Worm (Caenorhabditis elegans) whole organism, young adult: ENCODE measurements around the gene Y54G2A.77.
"Not testable (repeated sequence)": the region's sequence is repeated elsewhere in the genome, so short reads cannot be mapped to it uniquely, and the experiment has no call there.

Experiments
- B0035.1 ChIP-seq: sonication (generic microtip); optimal IDR thresholded peaks from 2 replicates; lab custom pipeline; 2016; ENCODE audit warnings: missing genetic modification characterization, mild to moderate bottlenecking, missing compliant biosample characterization, missing genotype, missing genetic modification reagents
- D2030.7 ChIP-seq: fragments of 200-800 bp; sonication (Bioruptor generic); IDR thresholded peaks from 2 replicates; pipeline ENCODE4 v1.3.6; 2022; ENCODE audit warnings: missing genetic modification reagents, missing genetic modification characterization, missing compliant biosample characterization
- F10E7.11 ChIP-seq: sonication (generic microtip); optimal IDR thresholded peaks from 2 replicates; lab custom pipeline; 2017; ENCODE audit warnings: mild to moderate bottlenecking, missing genetic modification characterization, moderate library complexity, missing compliant biosample characterization
- F33H1.4 ChIP-seq: fragments of 200-800 bp; sonication (Bioruptor generic); IDR thresholded peaks from 2 replicates; pipeline ENCODE4 v1.3.6; 2022; ENCODE audit warnings: missing genetic modification reagents, missing genetic modification characterization, missing compliant biosample characterization
- F37B4.10 ChIP-seq: fragments of 200-800 bp; sonication (Bioruptor generic); IDR thresholded peaks from 2 replicates; pipeline ENCODE4 v1.3.6; 2022; ENCODE audit warnings: missing genetic modification characterization, missing compliant biosample characterization
- F55B11.4 ChIP-seq: sonication (generic microtip); optimal IDR thresholded peaks from 2 replicates; lab custom pipeline; 2016; ENCODE audit warnings: missing compliant biosample characterization, missing genetic modification characterization, borderline replicate concordance; ENCODE audit not compliant: insufficient read depth
- K11D2.4 ChIP-seq: fragments of 200-800 bp; sonication (Bioruptor generic); IDR thresholded peaks from 2 replicates; pipeline ENCODE4 v1.3.6; 2022; ENCODE audit warnings: missing genetic modification reagents, missing genetic modification characterization, missing compliant biosample characterization
- K12H6.12 ChIP-seq: fragments of 200-800 bp; sonication (Bioruptor generic); optimal IDR thresholded peaks from 2 replicates; lab custom pipeline; 2018; ENCODE audit warnings: mild to moderate bottlenecking, missing genetic modification characterization, missing compliant biosample characterization
- Y95B8A.8 ChIP-seq: fragments of 200-800 bp; sonication (Bioruptor generic); IDR thresholded peaks from 2 replicates; pipeline ENCODE4 v1.3.6; 2022; ENCODE audit warnings: missing genetic modification reagents, missing genetic modification characterization, missing compliant biosample characterization
- attf-5 ChIP-seq: fragments of 200-800 bp; sonication (Bioruptor generic); optimal IDR thresholded peaks from 2 replicates; lab custom pipeline; 2018; ENCODE audit warnings: mild to moderate bottlenecking, missing genetic modification characterization, missing compliant biosample characterization
- attf-6 ChIP-seq: fragments of 200-800 bp; sonication (Bioruptor generic); IDR thresholded peaks from 2 replicates; pipeline ENCODE4 v1.3.6; 2022; ENCODE audit warnings: missing genetic modification reagents, missing genetic modification characterization, missing compliant biosample characterization
- bed-2 ChIP-seq: fragments of 200-800 bp; sonication (Bioruptor generic); IDR thresholded peaks from 2 replicates; pipeline ENCODE4 v1.3.6; 2022; ENCODE audit warnings: missing genetic modification reagents, missing genetic modification characterization, missing compliant biosample characterization
- cebp-2 ChIP-seq: fragments of 200-800 bp; sonication (Bioruptor generic); IDR thresholded peaks from 2 replicates; pipeline ENCODE4 v1.3.6; 2022; ENCODE audit warnings: missing genetic modification characterization, missing compliant biosample characterization
- ceh-100 ChIP-seq: fragments of 200-800 bp; sonication (Bioruptor generic); IDR thresholded peaks from 2 replicates; pipeline ENCODE4 v1.3.6; 2022; ENCODE audit warnings: missing genetic modification reagents, missing genetic modification characterization, missing compliant biosample characterization
- ceh-27 ChIP-seq: fragments of 200-800 bp; sonication (Bioruptor generic); optimal IDR thresholded peaks from 2 replicates; lab custom pipeline; 2018; ENCODE audit warnings: mild to moderate bottlenecking, missing genetic modification characterization, moderate library complexity, missing compliant biosample characterization
- ceh-40 ChIP-seq: fragments of 200-800 bp; sonication (Bioruptor generic); IDR thresholded peaks from 2 replicates; pipeline ENCODE4 v1.3.6; 2022; ENCODE audit warnings: missing genetic modification characterization, missing compliant biosample characterization
- chd-7 ChIP-seq: sonication (generic microtip); optimal IDR thresholded peaks from 2 replicates; lab custom pipeline; 2016; ENCODE audit warnings: mild to moderate bottlenecking, missing genetic modification characterization, moderate library complexity, missing compliant biosample characterization
- dox-1 ChIP-seq: fragments of 200-800 bp; sonication (Bioruptor generic); IDR thresholded peaks from 2 replicates; pipeline ENCODE4 v1.3.6; 2022; ENCODE audit warnings: missing genetic modification reagents, missing genetic modification characterization, missing compliant biosample characterization
- egl-44 ChIP-seq: fragments of 200-800 bp; sonication (Bioruptor generic); IDR thresholded peaks from 2 replicates; pipeline ENCODE4 v1.3.6; 2022; ENCODE audit warnings: missing genetic modification reagents, missing genetic modification characterization, missing compliant biosample characterization
- egrh-3 ChIP-seq: fragments of 200-800 bp; sonication (Bioruptor generic); IDR thresholded peaks from 2 replicates; pipeline ENCODE4 v1.3.6; 2022; ENCODE audit warnings: missing genetic modification reagents, missing genetic modification characterization, missing compliant biosample characterization
- hmg-1.2 ChIP-seq: fragments of 200-800 bp; sonication (Bioruptor generic); IDR thresholded peaks from 2 replicates; pipeline ENCODE4 v1.3.6; 2022; ENCODE audit warnings: missing genetic modification reagents, missing genetic modification characterization, missing compliant biosample characterization
- hmg-20 ChIP-seq: fragments of 200-800 bp; sonication (Bioruptor generic); IDR thresholded peaks from 2 replicates; pipeline ENCODE4 v1.3.6; 2022; ENCODE audit warnings: missing genetic modification reagents, missing genetic modification characterization, missing compliant biosample characterization
- hrde-1 ChIP-seq: sonication (generic microtip); optimal IDR thresholded peaks from 2 replicates; lab custom pipeline; 2016; ENCODE audit warnings: missing genetic modification characterization, mild to moderate bottlenecking, missing compliant biosample characterization, moderate library complexity, missing genotype, missing genetic modification reagents, borderline replicate concordance
- let-607 ChIP-seq, 2 experiments: fragments of 200-800 bp in 1 of 2; sonication (Bioruptor generic) in 1 of 2; sonication (generic microtip) in 1 of 2; optimal IDR thresholded peaks; 2 replicates each; lab custom pipeline; 2016 to 2018; ENCODE audit warnings: mild to moderate bottlenecking in 2 of 2, missing compliant biosample characterization in 2 of 2, missing genetic modification characterization in 2 of 2, moderate library complexity in 2 of 2, missing genotype in 1 of 2
- lin-35 ChIP-seq, 3 experiments: fragments of 150-350 bp in 2 of 3; sonication (generic microtip) in 1 of 3; optimal IDR thresholded peaks; 2 replicates each; lab custom pipeline; 2014 to 2018; ENCODE audit warnings: missing biosample characterization in 3 of 3, missing genetic modification characterization in 3 of 3, missing genetic modification reagents in 3 of 3
- lin-54 ChIP-seq: fragments of 200-800 bp; sonication (Bioruptor generic); optimal IDR thresholded peaks from 2 replicates; lab custom pipeline; 2018; ENCODE audit warnings: mild to moderate bottlenecking, missing genetic modification characterization, missing compliant biosample characterization
- lir-1 ChIP-seq: fragments of 200-800 bp; sonication (Bioruptor generic); conservative IDR thresholded peaks from 2 replicates; pipeline ENCODE4 v1.3.6; 2022; ENCODE audit warnings: missing genetic modification reagents, missing genetic modification characterization, missing compliant biosample characterization
- lsl-1 ChIP-seq: fragments of 200-800 bp; sonication (Bioruptor generic); optimal IDR thresholded peaks from 2 replicates; lab custom pipeline; 2018; ENCODE audit warnings: mild to moderate bottlenecking, missing genetic modification characterization, moderate library complexity, missing compliant biosample characterization
- lsy-27 ChIP-seq: sonication (generic microtip); optimal IDR thresholded peaks from 2 replicates; lab custom pipeline; 2017; ENCODE audit warnings: missing genetic modification characterization, mild to moderate bottlenecking, missing compliant biosample characterization, antibody characterized with exemption, missing genotype, borderline replicate concordance; ENCODE audit not compliant: insufficient read depth
- madf-3 ChIP-seq: fragments of 200-800 bp; sonication (Bioruptor generic); IDR thresholded peaks from 2 replicates; pipeline ENCODE4 v1.3.6; 2022; ENCODE audit warnings: missing genetic modification reagents, missing genetic modification characterization, missing compliant biosample characterization
- mel-28 ChIP-seq: sonication (generic microtip); optimal IDR thresholded peaks from 2 replicates; lab custom pipeline; 2016; ENCODE audit warnings: borderline replicate concordance, mild to moderate bottlenecking, missing genetic modification characterization, missing compliant biosample characterization
- nfya-1 ChIP-seq: sonication (generic microtip); optimal IDR thresholded peaks from 2 replicates; lab custom pipeline; 2017; ENCODE audit warnings: antibody characterized with exemption, missing compliant biosample characterization, missing genetic modification characterization, borderline replicate concordance; ENCODE audit not compliant: insufficient read depth
- nfyb-1 ChIP-seq: fragments of 200-800 bp; sonication (Bioruptor generic); IDR thresholded peaks from 2 replicates; pipeline ENCODE4 v1.3.6; 2022; ENCODE audit warnings: missing genetic modification reagents, missing genetic modification characterization, missing compliant biosample characterization
- nhr-179 ChIP-seq: sonication (generic microtip); optimal IDR thresholded peaks from 2 replicates; lab custom pipeline; 2016; ENCODE audit warnings: mild to moderate bottlenecking, missing genetic modification characterization, missing compliant biosample characterization
- pbrm-1 ChIP-seq: fragments of 200-800 bp; sonication (Bioruptor generic); IDR thresholded peaks from 2 replicates; pipeline ENCODE4 v1.3.6; 2022; ENCODE audit warnings: missing genetic modification reagents, missing genetic modification characterization, missing compliant biosample characterization
- rcor-1 ChIP-seq: fragments of 200-800 bp; sonication (Bioruptor generic); IDR thresholded peaks from 2 replicates; pipeline ENCODE4 v1.3.6; 2022; ENCODE audit warnings: missing genetic modification reagents, missing genetic modification characterization, missing compliant biosample characterization
- rpc-1 ChIP-seq, 2 experiments: fragments of 150-350 bp in 1 of 2; sonication (generic microtip) in 1 of 2; optimal IDR thresholded peaks; 2 replicates each; lab custom pipeline; 2014 to 2018; ENCODE audit warnings: missing biosample characterization in 1 of 2, missing genetic modification characterization in 1 of 2, missing genetic modification reagents in 1 of 2, missing genotype in 1 of 2
- snpc-4 ChIP-seq, 5 experiments: fragments of 150-350 bp in 1 of 5; sonication (generic microtip) in 4 of 5; optimal IDR thresholded peaks; 2 replicates each; lab custom pipeline; 2014 to 2018; ENCODE audit warnings: missing genetic modification characterization in 5 of 5, missing biosample characterization in 3 of 5, antibody characterized with exemption in 2 of 5, mild to moderate bottlenecking in 2 of 5, missing compliant biosample characterization in 2 of 5, missing genotype in 2 of 5, moderate library complexity in 2 of 5, missing genetic modification reagents in 1 of 5
- tbp1 ChIP-seq: fragments of 200-800 bp; sonication (Bioruptor generic); optimal IDR thresholded peaks from 2 replicates; lab custom pipeline; 2018; ENCODE audit warnings: mild to moderate bottlenecking, missing genetic modification characterization, missing compliant biosample characterization
- unc-130 ChIP-seq: sonication (generic microtip); optimal IDR thresholded peaks from 2 replicates; lab custom pipeline; 2016; ENCODE audit warnings: missing genetic modification reagents, missing genetic modification characterization, missing compliant biosample characterization
- unc-62 ChIP-seq: fragments of 150-350 bp; optimal IDR thresholded peaks from 2 replicates; lab custom pipeline; 2014; ENCODE audit warnings: missing biosample characterization, missing genetic modification reagents, missing genetic modification characterization
- ztf-22 ChIP-seq: fragments of 200-800 bp; sonication (Bioruptor generic); optimal IDR thresholded peaks from 2 replicates; lab custom pipeline; 2018; ENCODE audit warnings: mild to moderate bottlenecking, missing genetic modification characterization, moderate library complexity, missing compliant biosample characterization
- ztf-25 ChIP-seq: fragments of 200-800 bp; sonication (Bioruptor generic); IDR thresholded peaks from 2 replicates; pipeline ENCODE4 v1.3.6; 2022; ENCODE audit warnings: missing genetic modification reagents, missing genetic modification characterization, missing compliant biosample characterization
- ztf-28 ChIP-seq: fragments of 200-800 bp; sonication (Bioruptor generic); IDR thresholded peaks from 2 replicates; pipeline ENCODE4 v1.3.6; 2022; ENCODE audit warnings: missing genetic modification reagents, missing genetic modification characterization, missing compliant biosample characterization

The Y54G2A.77 gene

DNA sequence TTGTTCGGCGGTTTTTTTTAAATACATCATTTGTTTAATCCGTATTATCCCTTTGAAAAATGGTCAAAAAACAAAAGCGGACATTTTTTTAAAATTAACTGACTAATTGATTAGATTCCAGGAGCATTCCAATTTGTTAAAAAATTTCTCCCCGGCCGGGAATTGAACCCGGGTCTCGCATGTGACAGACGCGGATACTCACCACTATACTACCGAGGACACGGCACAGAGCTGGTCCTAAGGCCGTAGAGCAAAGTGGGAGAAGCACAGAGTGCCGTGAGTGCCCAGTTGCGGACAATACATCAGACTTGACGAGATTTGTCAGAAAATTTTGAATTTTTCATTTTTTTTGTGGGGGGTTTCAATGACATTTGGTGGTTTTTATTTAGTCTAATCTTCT lies 38.5 kb downstream of the Y54G2A.77 start (continued):
- TF ChIP-seq egl-44 (GFP tag; lab: Robert Waterston, UW) (no peak), cebp-2 (0 out of 2 replicates have a peak, but pooled peaks have one; percentile 49), lsy-27 (no peak), ztf-28 (GFP tag; lab: Robert Waterston, UW) (0 out of 2 replicates have a peak, but pooled peaks have one; percentile 25), chd-7 (tag; lab: Kevin White, UChicago) (peak; percentile 35), bed-2 (GFP tag; lab: Robert Waterston, UW) (no peak), F55B11.4 (no peak), hmg-1.2 (GFP tag; lab: Robert Waterston, UW) (peak; percentile 67), rpc-1 (optimal IDR thresholded peaks at IDR 0.05; lab: Kevin White, UChicago) (peak; percentile 68), rpc-1 (tag; optimal IDR thresholded peaks at IDR 0.05; lab: Kevin White, UChicago) (peak; percentile 90), ceh-27 (GFP tag; lab: Kevin White, UChicago) (no peak), Y95B8A.8 (GFP tag; lab: Robert Waterston, UW) (no peak), F33H1.4 (peak; percentile 38; the same call in 1 of the 2 replicates), snpc-4 (GFP tag; optimal IDR thresholded peaks at IDR 0.05; lab: Kevin White, UChicago) (peak; percentile 59), snpc-4 (tag; optimal IDR thresholded peaks at IDR 0.05; lab: Kevin White, UChicago) (peak in 3 of 4 experiments; percentile 15 to 56 (median 26)), unc-130 (GFP tag; lab: Kevin White, UChicago) (no peak), unc-62 (GFP tag; lab: Kevin White, UChicago) (no peak), hmg-20 (GFP tag; lab: Robert Waterston, UW) (no peak), hrde-1 (peak; percentile 27), ceh-100 (GFP tag; lab: Robert Waterston, UW) (no peak), madf-3 (GFP tag; lab: Robert Waterston, UW) (no peak), F10E7.11 (tag; lab: Kevin White, UChicago) (no peak), ceh-40 (0 out of 2 replicates have a peak, but pooled peaks have one; percentile 57), nhr-179 (tag; lab: Kevin White, UChicago) (no peak), attf-5 (peak; percentile 11), lsl-1 (GFP tag; lab: Kevin White, UChicago) (peak; percentile 32), lir-1 (GFP tag; lab: Robert Waterston, UW) (no peak), nfyb-1 (GFP tag; lab: Robert Waterston, UW) (no peak), D2030.7 (peak; percentile 77), lin-54 (GFP tag; lab: Kevin White, UChicago) (peak; percentile 29), ztf-22 (no peak), rcor-1 (GFP tag; lab: Robert Waterston, UW) (0 out of 2 replicates have a peak, but pooled peaks have one; percentile 46), ztf-25 (GFP tag; lab: Robert Waterston, UW) (peak; percentile 76; the same call in 1 of the 2 replicates), dox-1 (peak; percentile 71)

DNA sequence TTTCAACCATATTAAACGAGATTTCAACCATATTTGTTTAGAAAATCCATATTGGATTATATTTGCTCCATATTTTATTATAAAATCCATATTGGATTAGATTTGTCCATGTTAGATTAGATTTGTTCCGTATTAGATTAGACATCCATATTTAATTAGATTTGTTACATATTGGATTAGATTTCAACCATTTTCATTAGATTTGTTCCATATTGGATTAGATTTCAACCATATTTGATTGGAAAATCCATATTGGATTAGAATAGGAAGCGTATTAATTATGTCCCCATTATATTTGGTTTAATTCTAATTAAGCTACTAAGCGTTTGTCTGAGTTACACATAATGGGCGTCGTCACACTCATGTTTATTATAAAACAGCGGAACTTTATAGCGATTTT lies 39.1 kb downstream of the Y54G2A.77 start, which contains the start of gene Y54G2A.44:
Y54G2A.44 (plus strand) TSS at position 301 of the 400 bp plus-strand sequence.
- not testable (repeated sequence) for TF ChIP-seq pbrm-1; B0035.1 (tag; lab: Kevin White, UChicago); nfya-1 (tag; lab: Kevin White, UChicago)

DNA sequence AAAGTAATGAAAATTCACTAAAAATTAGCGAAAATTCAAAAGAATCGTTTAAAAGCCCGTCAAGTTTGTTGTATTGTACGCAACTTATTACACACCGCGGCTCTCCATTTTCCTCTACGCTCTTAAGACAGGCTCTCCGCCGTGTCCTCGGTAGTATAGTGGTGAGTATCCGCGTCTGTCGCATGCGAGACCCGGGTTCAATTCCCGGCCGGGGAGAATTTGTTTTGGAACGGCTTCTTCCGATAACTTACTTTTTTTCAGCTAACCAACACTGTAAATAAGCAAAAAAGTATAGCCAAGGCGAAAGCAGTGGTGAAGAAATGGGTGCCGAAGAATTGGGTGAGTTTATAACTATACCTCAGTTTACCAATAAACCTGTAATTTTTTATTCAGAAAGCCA lies 39.7 kb downstream of the Y54G2A.77 start:
- TF ChIP-seq K12H6.12 (tag; lab: Kevin White, UChicago): no peak
- no peak for TF ChIP-seq K11D2.4 (GFP tag; lab: Robert Waterston, UW)
- TF ChIP-seq lin-54 (GFP tag; lab: Kevin White, UChicago): peak; percentile 53
- peak in 1 of 3 experiments; percentile 32 for TF ChIP-seq lin-35 (GFP tag; optimal IDR thresholded peaks at IDR 0.05; lab: Kevin White, UChicago)
- no peak for TF ChIP-seq mel-28
- peak; percentile 96 for TF ChIP-seq tbp1
- no peak for TF ChIP-seq let-607 (tag; optimal IDR thresholded peaks at IDR 0.05; lab: Kevin White, UChicago)
- no peak for TF ChIP-seq F37B4.10
- no peak for TF ChIP-seq egrh-3 (GFP tag; lab: Robert Waterston, UW)
- TF ChIP-seq chd-7 (tag; lab: Kevin White, UChicago): peak; percentile 22
- 0 out of 2 replicates have a peak, but pooled peaks have one; percentile 32 for TF ChIP-seq egl-44 (GFP tag; lab: Robert Waterston, UW)
- TF ChIP-seq lsl-1 (GFP tag; lab: Kevin White, UChicago): peak; percentile 9
- TF ChIP-seq rpc-1 (optimal IDR thresholded peaks at IDR 0.05; lab: Kevin White, UChicago): peak; percentile 66
- peak; percentile 85 for TF ChIP-seq rpc-1 (tag; optimal IDR thresholded peaks at IDR 0.05; lab: Kevin White, UChicago)
- TF ChIP-seq attf-6 (GFP tag; lab: Robert Waterston, UW): peak; percentile 52; the same call in 1 of the 2 replicates
